Worm (Caenorhabditis elegans) whole organism, L3 larva: ENCODE data around the gene T10D4.7.
"Not testable (repeated sequence)": the region's sequence is repeated elsewhere in the genome, so short reads cannot be mapped to it uniquely, and the experiment has no call there.

ENCODE experiments used
- R02D3.7 ChIP-seq: fragments of 150-350 bp; optimal IDR thresholded peaks from 2 replicates; lab custom pipeline; 2014; ENCODE audit warnings: missing biosample characterization, missing genetic modification characterization
- aly-2 ChIP-seq: fragments of 150-350 bp; optimal IDR thresholded peaks from 2 replicates; lab custom pipeline; 2014; ENCODE audit warnings: missing biosample characterization, missing genetic modification characterization
- ama-1 ChIP-seq: fragments of 150-350 bp; optimal IDR thresholded peaks from 2 replicates; lab custom pipeline; 2018
- ceh-16 ChIP-seq: sonication (generic microtip); optimal IDR thresholded peaks from 2 replicates; lab custom pipeline; 2017; ENCODE audit warnings: missing biosample characterization, missing genetic modification characterization
- ceh-82 ChIP-seq: fragments of 150-350 bp; optimal IDR thresholded peaks from 2 replicates; lab custom pipeline; 2014; ENCODE audit warnings: missing biosample characterization, missing genetic modification characterization
- ceh-9 ChIP-seq: sonication (generic microtip); optimal IDR thresholded peaks from 2 replicates; lab custom pipeline; 2018; ENCODE audit warnings: missing biosample characterization, missing genetic modification characterization
- daf-12 ChIP-seq: fragments of 150-350 bp; optimal IDR thresholded peaks from 2 replicates; lab custom pipeline; 2014; ENCODE audit warnings: missing biosample characterization, missing genetic modification reagents, missing genetic modification characterization
- egl-27 ChIP-seq: sonication (generic microtip); optimal IDR thresholded peaks from 4 replicates; lab custom pipeline; 2017; ENCODE audit warnings: missing biosample characterization, missing genetic modification reagents, missing genetic modification characterization
- egl-5 ChIP-seq: fragments of 150-350 bp; optimal IDR thresholded peaks from 2 replicates; lab custom pipeline; 2017; ENCODE audit warnings: missing biosample characterization, missing genetic modification reagents, missing genetic modification characterization, inconsistent platforms
- elt-3 ChIP-seq, 3 experiments: fragments of 150-350 bp in 1 of 3; sonication (generic microtip) in 2 of 3; optimal IDR thresholded peaks; 2 replicates in 2 of 3; 4 replicates in 1 of 3; lab custom pipeline; 2014 to 2017; ENCODE audit warnings: missing biosample characterization in 3 of 3, missing genetic modification characterization in 3 of 3
- fkh-2 ChIP-seq: fragments of 150-350 bp; optimal IDR thresholded peaks from 2 replicates; lab custom pipeline; 2014; ENCODE audit warnings: missing biosample characterization, missing genetic modification reagents, missing genetic modification characterization
- hmg-11 ChIP-seq: sonication (generic microtip); optimal IDR thresholded peaks from 2 replicates; lab custom pipeline; 2016; ENCODE audit warnings: missing genetic modification characterization, missing compliant biosample characterization
- lin-15B ChIP-seq: fragments of 150-350 bp; optimal IDR thresholded peaks from 2 replicates; lab custom pipeline; 2014; ENCODE audit warnings: missing biosample characterization, missing genetic modification characterization
- lin-39 ChIP-seq: fragments of 150-350 bp; optimal IDR thresholded peaks from 2 replicates; lab custom pipeline; 2018; ENCODE audit warnings: missing biosample characterization, missing genetic modification reagents, missing genetic modification characterization
- lsy-12 ChIP-seq: sonication (generic microtip); optimal IDR thresholded peaks from 2 replicates; lab custom pipeline; 2016; ENCODE audit warnings: mild to moderate bottlenecking, missing genetic modification characterization, missing compliant biosample characterization
- mdl-1 ChIP-seq: fragments of 150-350 bp; optimal IDR thresholded peaks from 2 replicates; lab custom pipeline; 2014; ENCODE audit warnings: missing biosample characterization, missing genetic modification characterization
- mml-1 ChIP-seq: fragments of 150-350 bp; sonication (generic microtip); optimal IDR thresholded peaks from 3 replicates; lab custom pipeline; 2014; ENCODE audit warnings: missing biosample characterization, missing genetic modification characterization
- nfya-1 ChIP-seq: sonication (generic microtip); optimal IDR thresholded peaks from 2 replicates; lab custom pipeline; 2017; ENCODE audit warnings: missing genetic modification characterization, mild to moderate bottlenecking, missing compliant biosample characterization, antibody characterized with exemption, moderate library complexity; ENCODE audit not compliant: insufficient read depth
- nhr-237 ChIP-seq: fragments of 150-350 bp; optimal IDR thresholded peaks from 2 replicates; lab custom pipeline; 2014; ENCODE audit warnings: missing biosample characterization, missing genetic modification characterization
- nhr-25 ChIP-seq: sonication (generic microtip); optimal IDR thresholded peaks from 2 replicates; lab custom pipeline; 2017; ENCODE audit warnings: missing biosample characterization, missing genetic modification characterization
- nhr-28 ChIP-seq: fragments of 150-350 bp; optimal IDR thresholded peaks from 2 replicates; lab custom pipeline; 2014; ENCODE audit warnings: missing biosample characterization, missing genetic modification characterization
- nhr-76 ChIP-seq: fragments of 150-350 bp; sonication (generic microtip); optimal IDR thresholded peaks from 5 replicates; lab custom pipeline; 2014; ENCODE audit warnings: missing biosample characterization, missing genetic modification characterization
- pha-4 ChIP-seq: fragments of 150-350 bp; optimal IDR thresholded peaks from 2 replicates; lab custom pipeline; 2014; ENCODE audit warnings: missing biosample characterization, missing genetic modification reagents, missing genetic modification characterization
- pqm-1 ChIP-seq: fragments of 150-350 bp; optimal IDR thresholded peaks from 2 replicates; lab custom pipeline; 2017; ENCODE audit warnings: missing biosample characterization, missing genetic modification characterization, inconsistent platforms
- snpc-4 ChIP-seq: fragments of 150-350 bp; optimal IDR thresholded peaks from 2 replicates; lab custom pipeline; 2014; ENCODE audit warnings: missing biosample characterization, missing genetic modification characterization
- unc-39 ChIP-seq: sonication (generic microtip); optimal IDR thresholded peaks from 4 replicates; lab custom pipeline; 2017; ENCODE audit warnings: missing biosample characterization, missing genetic modification characterization
- zag-1 ChIP-seq: fragments of 150-350 bp; optimal IDR thresholded peaks from 2 replicates; lab custom pipeline; 2014; ENCODE audit warnings: missing biosample characterization, missing genetic modification characterization
- ztf-11 ChIP-seq: fragments of 150-350 bp; optimal IDR thresholded peaks from 2 replicates; lab custom pipeline; 2014; ENCODE audit warnings: missing biosample characterization, missing genetic modification characterization
- ztf-4 ChIP-seq: fragments of 150-350 bp; optimal IDR thresholded peaks from 2 replicates; lab custom pipeline; 2014; ENCODE audit warnings: missing biosample characterization, missing genetic modification characterization

T10D4.7 gene

ce11 chrII:3135293-3135692 is 17.7 kb downstream of the T10D4.7 start:
- TF ChIP-seq pha-4 (tag; lab: Kevin White, UChicago) (no peak), zag-1 (tag; lab: Kevin White, UChicago) (no peak), egl-27 (tag; lab: Kevin White, UChicago) (no peak), daf-12 (no peak), ztf-4 (tag; lab: Kevin White, UChicago) (no peak)

- no peak for TF ChIP-seq zag-1 (tag; lab: Kevin White, UChicago)
Observed at ce11 chrII:3137804-3138203, 20.2 kb downstream of the T10D4.7 start, which contains the start of gene sri-54. TSS of gene sri-54 (minus strand) at chrII:3137904.

- not testable (repeated sequence) for TF ChIP-seq pqm-1; nhr-28; ceh-82 (tag; lab: Kevin White, UChicago)
Observed at ce11 chrII:3142855-3143254, 25.3 kb downstream of the T10D4.7 start, which contains the start of gene sri-42. TSS of gene sri-42 (minus strand) at chrII:3142955.

ce11 chrII:3144552-3144951 is 27.0 kb downstream of the T10D4.7 start, which contains the start of gene sri-43:
TSS of gene sri-43 (minus strand) at chrII:3144652.
- TF ChIP-seq unc-39, nfya-1, ceh-82 (tag; lab: Kevin White, UChicago): not testable (repeated sequence)
- TF ChIP-seq, all 47 proteins: peak for 0; not testable (repeated sequence) for 47

ce11 chrII:3145842-3146241 is 28.3 kb downstream of the T10D4.7 start, which contains the start of gene T10D4.15:
TSS of gene T10D4.15 (plus strand) at chrII:3146142.
- no peak for TF ChIP-seq zag-1 (tag; lab: Kevin White, UChicago)
- no peak for TF ChIP-seq aly-2 (tag; lab: Kevin White, UChicago)
- TF ChIP-seq mml-1 (tag; lab: Kevin White, UChicago): no peak
- TF ChIP-seq ceh-16 (tag; lab: Kevin White, UChicago): no peak
- TF ChIP-seq ama-1 (lab: Kevin White, UChicago): no peak
- TF ChIP-seq nfya-1 (tag; lab: Kevin White, UChicago): no peak
- no peak for TF ChIP-seq ztf-4 (tag; lab: Kevin White, UChicago)
- no peak for TF ChIP-seq mdl-1 (tag; lab: Kevin White, UChicago)
- no peak for TF ChIP-seq hmg-11 (tag; lab: Kevin White, UChicago)
- TF ChIP-seq nhr-76: no peak
- no peak for TF ChIP-seq lin-15B (tag; lab: Kevin White, UChicago)
- TF ChIP-seq lsy-12 (tag; lab: Kevin White, UChicago): no peak
- TF ChIP-seq snpc-4 (tag; lab: Kevin White, UChicago): no peak
- no peak for TF ChIP-seq R02D3.7 (tag; lab: Kevin White, UChicago)
- TF ChIP-seq nhr-237 (tag; lab: Kevin White, UChicago): no peak
- no peak for TF ChIP-seq egl-5 (tag; lab: Kevin White, UChicago)

ce11 chrII:3148404-3148803 is 30.8 kb downstream of the T10D4.7 start:
- no peak for TF ChIP-seq elt-3 (tag; optimal IDR thresholded peaks at IDR 0.05; lab: Kevin White, UChicago)
- TF ChIP-seq pha-4 (tag; lab: Kevin White, UChicago): no peak
- no peak for TF ChIP-seq ztf-11
- no peak for TF ChIP-seq lsy-12 (tag; lab: Kevin White, UChicago)
- TF ChIP-seq nhr-25 (tag; lab: Kevin White, UChicago): no peak
- no peak for TF ChIP-seq nfya-1 (tag; lab: Kevin White, UChicago)
- no peak for TF ChIP-seq ceh-16 (tag; lab: Kevin White, UChicago)
- TF ChIP-seq nhr-237 (tag; lab: Kevin White, UChicago): no peak
- no peak for TF ChIP-seq pqm-1
- no peak for TF ChIP-seq ama-1 (lab: Kevin White, UChicago)
- no peak for TF ChIP-seq fkh-2 (tag; lab: Kevin White, UChicago)
- TF ChIP-seq, all 47 proteins: peak for 0

ce11 chrII:3149521-3150190 is 32.1 kb downstream of the T10D4.7 start, which contains the start of the genes T10D4.11 and T10D4.1:
TSS of gene T10D4.11 (minus strand) at chrII:3149621.
TSS of gene T10D4.1 (plus strand) at chrII:3150140.
- TF ChIP-seq fkh-2 (tag; lab: Kevin White, UChicago) (no peak), ceh-9 (tag; lab: Kevin White, UChicago) (no peak), lin-39 (tag; lab: Kevin White, UChicago) (no peak), lsy-12 (tag; lab: Kevin White, UChicago) (no peak)
